Worm (Caenorhabditis elegans) whole organism, L2 larva: ENCODE results near the gene D1044.1.

ENCODE experiments used
- C34F6.9 ChIP-seq: fragments of 150-350 bp; optimal IDR thresholded peaks from 2 replicates; lab custom pipeline; 2014; ENCODE audit warnings: missing biosample characterization, missing genetic modification characterization
- F13H6.1 ChIP-seq: sonication (generic microtip); optimal IDR thresholded peaks from 2 replicates; lab custom pipeline; 2016; ENCODE audit warnings: missing genetic modification characterization, missing compliant biosample characterization
- R02D3.7 ChIP-seq: fragments of 150-350 bp; optimal IDR thresholded peaks from 2 replicates; lab custom pipeline; 2014; ENCODE audit warnings: missing biosample characterization, missing genetic modification characterization
- Y55F3AM.14 ChIP-seq: fragments of 200-800 bp; sonication (Bioruptor generic); optimal IDR thresholded peaks from 2 replicates; lab custom pipeline; 2018; ENCODE audit warnings: mild to moderate bottlenecking, missing genetic modification characterization, missing compliant biosample characterization
- ZK546.5 ChIP-seq: sonication (generic microtip); optimal IDR thresholded peaks from 2 replicates; lab custom pipeline; 2017; ENCODE audit warnings: missing biosample characterization, missing genetic modification characterization
- alr-1 ChIP-seq: fragments of 150-350 bp; optimal IDR thresholded peaks from 2 replicates; lab custom pipeline; 2014; ENCODE audit warnings: missing biosample characterization, missing genetic modification characterization
- aly-2 ChIP-seq: fragments of 150-350 bp; optimal IDR thresholded peaks from 2 replicates; lab custom pipeline; 2014; ENCODE audit warnings: missing biosample characterization, missing genetic modification characterization
- ama-1 ChIP-seq: fragments of 150-350 bp; optimal IDR thresholded peaks from 2 replicates; lab custom pipeline; 2018; ENCODE audit warnings: inconsistent platforms
- blmp-1 ChIP-seq: sonication (generic microtip); optimal IDR thresholded peaks from 2 replicates; lab custom pipeline; 2017; ENCODE audit warnings: missing genetic modification characterization, mild to moderate bottlenecking, missing compliant biosample characterization, antibody characterized with exemption, moderate library complexity; ENCODE audit not compliant: insufficient read depth
- ceh-16 ChIP-seq: fragments of 150-350 bp; optimal IDR thresholded peaks from 2 replicates; lab custom pipeline; 2014; ENCODE audit warnings: missing biosample characterization, missing genetic modification characterization
- ceh-82 ChIP-seq: fragments of 150-350 bp; optimal IDR thresholded peaks from 2 replicates; lab custom pipeline; 2014; ENCODE audit warnings: missing biosample characterization, missing genetic modification characterization
- crh-2 ChIP-seq: sonication (generic microtip); optimal IDR thresholded peaks from 2 replicates; lab custom pipeline; 2017; ENCODE audit warnings: missing biosample characterization, missing genetic modification characterization
- dmd-4 ChIP-seq: sonication (generic microtip); optimal IDR thresholded peaks from 2 replicates; lab custom pipeline; 2017; ENCODE audit warnings: missing biosample characterization, missing genetic modification characterization
- egl-27 ChIP-seq: sonication (generic microtip); optimal IDR thresholded peaks from 3 replicates; lab custom pipeline; 2017; ENCODE audit warnings: missing biosample characterization, missing genetic modification reagents, missing genetic modification characterization
- elt-1 ChIP-seq: fragments of 150-350 bp; optimal IDR thresholded peaks from 2 replicates; lab custom pipeline; 2014; ENCODE audit warnings: missing biosample characterization, missing genetic modification characterization
- elt-3 ChIP-seq: sonication (generic microtip); optimal IDR thresholded peaks from 2 replicates; lab custom pipeline; 2017; ENCODE audit warnings: missing biosample characterization, missing genetic modification characterization
- gmeb-1 ChIP-seq: fragments of 150-350 bp; optimal IDR thresholded peaks from 2 replicates; lab custom pipeline; 2014; ENCODE audit warnings: missing biosample characterization, missing genetic modification characterization
- lin-11 ChIP-seq: fragments of 150-350 bp; sonication (generic microtip); optimal IDR thresholded peaks from 2 replicates; lab custom pipeline; 2014; ENCODE audit warnings: missing biosample characterization, missing genetic modification characterization, inconsistent platforms, mixed read lengths
- lin-13 ChIP-seq: fragments of 150-350 bp; optimal IDR thresholded peaks from 2 replicates; lab custom pipeline; 2014; ENCODE audit warnings: missing biosample characterization, missing genetic modification reagents, missing genetic modification characterization
- lin-39 ChIP-seq: fragments of 150-350 bp; optimal IDR thresholded peaks from 2 replicates; lab custom pipeline; 2014; ENCODE audit warnings: missing biosample characterization, missing genetic modification reagents, missing genetic modification characterization
- lsy-2 ChIP-seq, 2 experiments: fragments of 150-350 bp in 1 of 2; sonication (generic microtip) in 1 of 2; optimal IDR thresholded peaks; 2 replicates each; lab custom pipeline; 2014 to 2017; ENCODE audit warnings: missing biosample characterization in 2 of 2, missing genetic modification characterization in 2 of 2
- mab-5 ChIP-seq: fragments of 150-350 bp; optimal IDR thresholded peaks from 2 replicates; lab custom pipeline; 2014; ENCODE audit warnings: missing biosample characterization, missing genetic modification characterization
- mbf-1 ChIP-seq: sonication (generic microtip); optimal IDR thresholded peaks from 2 replicates; lab custom pipeline; 2017; ENCODE audit warnings: missing biosample characterization, missing genetic modification characterization
- mdl-1 ChIP-seq, 2 experiments: fragments of 150-350 bp in 1 of 2; sonication (generic microtip) in 1 of 2; optimal IDR thresholded peaks; 2 replicates each; lab custom pipeline; 2017; ENCODE audit warnings: missing biosample characterization in 2 of 2, missing genetic modification characterization in 2 of 2
- nhr-10 ChIP-seq: sonication (generic microtip); optimal IDR thresholded peaks from 2 replicates; lab custom pipeline; 2017; ENCODE audit warnings: missing biosample characterization, missing genetic modification characterization
- nhr-11 ChIP-seq: fragments of 150-350 bp; optimal IDR thresholded peaks from 2 replicates; lab custom pipeline; 2014; ENCODE audit warnings: missing biosample characterization, missing genetic modification characterization
- nhr-12 ChIP-seq: fragments of 150-350 bp; optimal IDR thresholded peaks from 2 replicates; lab custom pipeline; 2014; ENCODE audit warnings: missing biosample characterization, missing genetic modification characterization
- nhr-129 ChIP-seq: fragments of 150-350 bp; optimal IDR thresholded peaks from 2 replicates; lab custom pipeline; 2014; ENCODE audit warnings: missing biosample characterization, missing genetic modification characterization
- nhr-21 ChIP-seq: fragments of 150-350 bp; optimal IDR thresholded peaks from 2 replicates; lab custom pipeline; 2014; ENCODE audit warnings: missing biosample characterization, missing genetic modification characterization
- nhr-23 ChIP-seq: fragments of 150-350 bp; optimal IDR thresholded peaks from 2 replicates; lab custom pipeline; 2014; ENCODE audit warnings: missing biosample characterization, missing genetic modification reagents, missing genetic modification characterization
- nhr-237 ChIP-seq: fragments of 150-350 bp; optimal IDR thresholded peaks from 2 replicates; lab custom pipeline; 2014; ENCODE audit warnings: missing biosample characterization, missing genetic modification characterization
- nhr-25 ChIP-seq: fragments of 150-350 bp; sonication (generic microtip); optimal IDR thresholded peaks from 3 replicates; lab custom pipeline; 2014; ENCODE audit warnings: missing biosample characterization, missing genetic modification characterization
- nhr-6 ChIP-seq: fragments of 150-350 bp; optimal IDR thresholded peaks from 2 replicates; lab custom pipeline; 2014; ENCODE audit warnings: missing biosample characterization, missing genetic modification characterization
- nhr-77 ChIP-seq: fragments of 150-350 bp; optimal IDR thresholded peaks from 2 replicates; lab custom pipeline; 2014; ENCODE audit warnings: missing biosample characterization, missing genetic modification characterization
- peb-1 ChIP-seq: fragments of 150-350 bp; optimal IDR thresholded peaks from 2 replicates; lab custom pipeline; 2014; ENCODE audit warnings: missing biosample characterization, missing genetic modification characterization
- sem-4 ChIP-seq: fragments of 150-350 bp; optimal IDR thresholded peaks from 2 replicates; lab custom pipeline; 2014; ENCODE audit warnings: missing biosample characterization, missing genetic modification reagents, missing genetic modification characterization
- sma-3 ChIP-seq: sonication (generic microtip); optimal IDR thresholded peaks from 2 replicates; lab custom pipeline; 2016; ENCODE audit warnings: missing genetic modification reagents, missing genetic modification characterization, missing compliant biosample characterization
- sma-9 ChIP-seq, 2 experiments: fragments of 150-350 bp in 1 of 2; sonication (generic microtip) in 1 of 2; optimal IDR thresholded peaks; 2 replicates each; lab custom pipeline; 2014 to 2016; ENCODE audit warnings: missing genetic modification characterization in 2 of 2, mild to moderate bottlenecking in 1 of 2, missing biosample characterization in 1 of 2, missing compliant biosample characterization in 1 of 2, missing genetic modification reagents in 1 of 2, moderate library complexity in 1 of 2
- snpc-4 ChIP-seq: fragments of 150-350 bp; optimal IDR thresholded peaks from 2 replicates; lab custom pipeline; 2014; ENCODE audit warnings: missing biosample characterization, missing genetic modification characterization
- unc-39 ChIP-seq: fragments of 150-350 bp; optimal IDR thresholded peaks from 2 replicates; lab custom pipeline; 2014; ENCODE audit warnings: missing biosample characterization, missing genetic modification characterization
- unc-55 ChIP-seq: fragments of 150-350 bp; sonication (generic microtip); optimal IDR thresholded peaks from 3 replicates; lab custom pipeline; 2014; ENCODE audit warnings: missing biosample characterization, missing genetic modification reagents, missing genetic modification characterization
- unc-62 ChIP-seq: fragments of 150-350 bp; optimal IDR thresholded peaks from 2 replicates; lab custom pipeline; 2014; ENCODE audit warnings: missing biosample characterization, missing genetic modification reagents, missing genetic modification characterization
- zag-1 ChIP-seq: fragments of 150-350 bp; optimal IDR thresholded peaks from 2 replicates; lab custom pipeline; 2014; ENCODE audit warnings: missing biosample characterization, missing genetic modification characterization
- ztf-1 ChIP-seq: fragments of 200-800 bp; sonication (Bioruptor generic); conservative IDR thresholded peaks from 2 replicates; pipeline ENCODE4 v1.3.6; 2022; ENCODE audit warnings: missing genetic modification characterization, missing compliant biosample characterization
- ztf-11 ChIP-seq: sonication (generic microtip); optimal IDR thresholded peaks from 2 replicates; lab custom pipeline; 2017; ENCODE audit warnings: missing biosample characterization, missing genetic modification characterization
- ztf-4 ChIP-seq: fragments of 150-350 bp; optimal IDR thresholded peaks from 2 replicates; lab custom pipeline; 2014; ENCODE audit warnings: missing biosample characterization, missing genetic modification characterization

Gene D1044.1

ce11 chrIII:5550193-5550592 lies 6.1 kb downstream of the D1044.1 start (continued):
- TF ChIP-seq mab-5 (tag; lab: Kevin White, UChicago) (no peak), sma-3 (peak; percentile 6), aly-2 (tag; lab: Kevin White, UChicago) (no peak), nhr-77 (tag; lab: Kevin White, UChicago) (no peak), ZK546.5 (no peak), elt-3 (tag; lab: Kevin White, UChicago) (no peak), nhr-25 (peak; percentile 44), nhr-11 (tag; lab: Kevin White, UChicago) (no peak), nhr-21 (tag; lab: Kevin White, UChicago) (peak; percentile 34), peb-1 (tag; lab: Kevin White, UChicago) (no peak)
- TF ChIP-seq, all 48 proteins: peak for 7

- TF ChIP-seq sma-3 (peak; percentile 24), lin-13 (GFP tag; lab: Kevin White, UChicago) (peak; percentile 31), lsy-2 (tag; optimal IDR thresholded peaks at IDR 0.05; lab: Kevin White, UChicago) (peak in 1 of 2 experiments; percentile 19), R02D3.7 (tag; lab: Kevin White, UChicago) (no peak), ztf-4 (tag; lab: Kevin White, UChicago) (peak; percentile 46), crh-2 (tag; lab: Kevin White, UChicago) (peak; percentile 8), ama-1 (lab: Kevin White, UChicago) (peak; percentile 79), nhr-129 (tag; lab: Kevin White, UChicago) (peak; percentile 26), mbf-1 (tag; lab: Kevin White, UChicago) (no peak)
These were observed 6.7 kb downstream of the D1044.1 start for ce11 chrIII:5550844-5551243.

- TF ChIP-seq nhr-6 (tag; lab: Kevin White, UChicago) (no peak), unc-39 (tag; lab: Kevin White, UChicago) (no peak), nhr-10 (tag; lab: Kevin White, UChicago) (no peak), ztf-11 (tag; lab: Kevin White, UChicago) (no peak), Y55F3AM.14 (GFP tag; lab: Kevin White, UChicago) (no peak), blmp-1 (tag; lab: Kevin White, UChicago) (peak; percentile 48), lin-13 (GFP tag; lab: Kevin White, UChicago) (no peak), egl-27 (tag; lab: Kevin White, UChicago) (no peak), sma-3 (peak; percentile 82), nhr-237 (no peak), sem-4 (tag; lab: Kevin White, UChicago) (no peak), ceh-16 (no peak), ztf-1 (GFP tag; lab: Robert Waterston, UW) (no peak), unc-55 (GFP tag; lab: Kevin White, UChicago) (no peak), nhr-25 (peak; percentile 79), sma-9 (GFP tag; optimal IDR thresholded peaks at IDR 0.05; lab: Kevin White, UChicago) (peak; percentile 95), sma-9 (tag; optimal IDR thresholded peaks at IDR 0.05; lab: Kevin White, UChicago) (peak; percentile 36), aly-2 (tag; lab: Kevin White, UChicago) (no peak), lsy-2 (tag; optimal IDR thresholded peaks at IDR 0.05; lab: Kevin White, UChicago) (peak in 1 of 2 experiments; percentile 74), C34F6.9 (peak; percentile 65), ZK546.5 (no peak), snpc-4 (tag; lab: Kevin White, UChicago) (no peak), zag-1 (no peak), nhr-21 (tag; lab: Kevin White, UChicago) (peak; percentile 74), mbf-1 (tag; lab: Kevin White, UChicago) (no peak), lin-11 (no peak), mdl-1 (tag; optimal IDR thresholded peaks at IDR 0.05; lab: Kevin White, UChicago) (peak; percentile 65 to 68), nhr-11 (tag; lab: Kevin White, UChicago) (no peak), crh-2 (tag; lab: Kevin White, UChicago) (peak; percentile 78), nhr-12 (tag; lab: Kevin White, UChicago) (no peak), F13H6.1 (tag; lab: Kevin White, UChicago) (peak; percentile 75), ama-1 (lab: Kevin White, UChicago) (peak; percentile 15), gmeb-1 (peak; percentile 60), elt-1 (tag; lab: Kevin White, UChicago) (peak; percentile 40), nhr-77 (tag; lab: Kevin White, UChicago) (no peak), nhr-23 (tag; lab: Kevin White, UChicago) (no peak), elt-3 (tag; lab: Kevin White, UChicago) (no peak), mab-5 (tag; lab: Kevin White, UChicago) (no peak), dmd-4 (tag; lab: Kevin White, UChicago) (no peak), nhr-129 (tag; lab: Kevin White, UChicago) (peak; percentile 91), R02D3.7 (tag; lab: Kevin White, UChicago) (no peak), alr-1 (no peak), unc-62 (no peak), ceh-82 (no peak), peb-1 (tag; lab: Kevin White, UChicago) (no peak), ztf-4 (tag; lab: Kevin White, UChicago) (peak; percentile 46), lin-39 (tag; lab: Kevin White, UChicago) (no peak)
These were observed 8.1 kb downstream of the D1044.1 start, which contains the start of gene F09F7.6 for ce11 chrIII:5552072-5552667. Gene F09F7.6 (minus strand): TSS chrIII:5552135.
